Worm (Caenorhabditis elegans): ENCODE results near the gene str-33.

str-33 gene

ce11 chrV:2730784-2731480, 2.6 kb downstream of the str-33 start, which contains the start of gene dod-3 (continued):
- TF ChIP-seq R02D3.7 (tag; optimal IDR thresholded peaks at IDR 0.05) (no peak), nhr-10 (tag; optimal IDR thresholded peaks at IDR 0.05) (peak; percentile 2), hmg-1.1 (GFP tag; IDR thresholded peaks at IDR 0.05) (no peak), ama-1 (optimal IDR thresholded peaks at IDR 0.05) (peak; percentile 74), tra-1 (GFP tag; IDR thresholded peaks at IDR 0.05) (no peak), php-3 (GFP tag; IDR thresholded peaks at IDR 0.05) (peak; percentile 21; the same call in 1 of the 2 replicates)

ce11 chrV:2734360-2734759, 6.0 kb downstream of the str-33 start, which contains the start of gene srg-57:
Gene srg-57 (minus strand): TSS chrV:2734460.
- TF ChIP-seq unc-62 (GFP tag; optimal IDR thresholded peaks at IDR 0.05 in 1 of 2): peak in 1 of 2 experiments; percentile 55
- TF ChIP-seq unc-62 (tag; optimal IDR thresholded peaks at IDR 0.05): no peak
- no peak for TF ChIP-seq Y48G9A.11 (GFP tag; IDR thresholded peaks at IDR 0.05)

DNA sequence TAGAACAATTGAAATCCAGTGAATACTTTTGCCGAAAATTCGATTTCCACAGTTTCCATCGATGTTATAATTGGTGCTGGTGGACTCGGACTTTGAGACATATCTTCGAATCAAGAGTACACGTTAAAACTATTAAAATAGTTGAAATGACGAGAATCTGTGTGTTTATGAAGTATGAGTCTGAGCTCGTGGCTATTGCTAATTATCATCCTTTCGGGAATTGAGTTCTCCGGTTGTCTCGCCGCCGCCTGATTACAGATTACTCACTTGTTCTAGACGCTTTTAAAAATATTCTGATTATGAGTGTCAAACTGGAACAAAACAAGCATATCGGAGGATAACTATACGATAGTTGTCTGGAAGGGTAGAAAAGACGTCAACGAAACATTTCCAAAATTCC, 9.8 kb downstream of the str-33 start, which contains the start of gene srg-56:
Gene srg-56 (minus strand): TSS at position 101 of the 400 bp plus-strand sequence.
- TF ChIP-seq spr-3 (GFP tag; optimal IDR thresholded peaks at IDR 0.05): no peak
- TF ChIP-seq mdt-29 (GFP tag; IDR thresholded peaks at IDR 0.05): no peak
- TF ChIP-seq zip-2 (tag; optimal IDR thresholded peaks at IDR 0.05): no peak
- no peak for TF ChIP-seq ces-1 (GFP tag; optimal IDR thresholded peaks at IDR 0.05)
- no peak for TF ChIP-seq hif-1 (tag; optimal IDR thresholded peaks at IDR 0.05)
- no peak for TF ChIP-seq lir-3 (tag; optimal IDR thresholded peaks at IDR 0.05)
- no peak for TF ChIP-seq D1046.2 (GFP tag; IDR thresholded peaks at IDR 0.05)
- no peak for TF ChIP-seq arid-1 (GFP tag; conservative IDR thresholded peaks at IDR 0.05)
- no peak for TF ChIP-seq fos-1 (tag; optimal IDR thresholded peaks at IDR 0.05)
- TF ChIP-seq lin-15B (tag; optimal IDR thresholded peaks at IDR 0.05): no peak
- no peak for TF ChIP-seq nhr-111 (GFP tag; optimal IDR thresholded peaks at IDR 0.05)
- no peak for TF ChIP-seq cey-2 (tag; optimal IDR thresholded peaks at IDR 0.05; ENCODE audit: borderline replicate concordance, insufficient read depth)
- no peak for TF ChIP-seq dmd-9 (GFP tag; IDR thresholded peaks at IDR 0.05)
- no peak for TF ChIP-seq attf-4 (tag; optimal IDR thresholded peaks at IDR 0.05)
- TF ChIP-seq lim-7 (GFP tag; IDR thresholded peaks at IDR 0.05): no peak

DNA sequence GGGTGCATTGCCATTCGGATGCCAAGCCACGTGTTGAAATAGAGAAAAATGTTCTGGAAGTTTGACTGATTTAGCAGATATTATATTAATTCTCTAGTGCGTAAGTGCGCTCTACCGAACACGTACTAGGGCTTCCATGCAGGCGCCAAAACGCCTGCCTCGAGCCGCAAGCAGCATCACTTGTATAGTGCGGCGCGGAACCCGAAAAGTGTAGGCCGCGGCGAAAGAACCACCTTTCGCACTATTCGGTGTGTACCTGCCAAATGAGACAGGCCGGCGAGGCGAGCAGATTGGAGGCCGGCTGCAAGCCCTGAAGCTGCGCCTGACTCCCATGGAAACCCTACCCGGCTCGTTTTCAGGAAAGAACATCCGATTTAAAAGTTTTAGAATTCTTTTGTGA, 11.3 kb downstream of the str-33 start:
- TF ChIP-seq ceh-62 (tag; optimal IDR thresholded peaks at IDR 0.05) (no peak), Y48G9A.11 (GFP tag; IDR thresholded peaks at IDR 0.05) (0 out of 2 replicates have a peak, but pooled peaks have one; percentile 23), lim-7 (GFP tag; IDR thresholded peaks at IDR 0.05) (0 out of 2 replicates have a peak, but pooled peaks have one; percentile 18), mes-2 (tag; optimal IDR thresholded peaks at IDR 0.05; ENCODE audit: poor library complexity, severe bottlenecking) (no peak), aha-1 (tag) (peak; percentile 42), set-16 (GFP tag; IDR thresholded peaks at IDR 0.05) (peak; percentile 84)

DNA sequence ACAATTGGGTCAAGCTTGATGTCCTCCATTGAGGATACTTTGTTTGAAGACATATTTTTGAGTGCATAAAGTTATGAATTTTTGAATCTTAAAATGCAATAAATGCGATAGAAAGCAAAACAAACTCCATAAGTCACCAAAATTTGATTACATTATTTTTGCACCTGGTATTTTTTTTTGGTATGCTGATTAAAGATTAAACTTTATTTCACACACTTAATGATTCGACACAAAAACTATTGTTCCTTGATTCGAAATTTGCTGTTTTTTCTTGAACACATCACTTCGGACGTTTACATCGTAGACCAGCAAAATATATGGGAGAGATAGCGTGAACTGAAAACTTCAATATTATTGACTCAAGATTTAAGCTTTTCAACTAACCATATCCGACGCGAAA, 11.9 kb downstream of the str-33 start, which contains the start of gene srg-61:
Gene srg-61 (minus strand): TSS at position 101 of the 400 bp plus-strand sequence.
- TF ChIP-seq T20F7.1 (GFP tag; optimal IDR thresholded peaks at IDR 0.05): no peak
- no peak for TF ChIP-seq Y75B8A.6 (GFP tag; IDR thresholded peaks at IDR 0.05)

DNA sequence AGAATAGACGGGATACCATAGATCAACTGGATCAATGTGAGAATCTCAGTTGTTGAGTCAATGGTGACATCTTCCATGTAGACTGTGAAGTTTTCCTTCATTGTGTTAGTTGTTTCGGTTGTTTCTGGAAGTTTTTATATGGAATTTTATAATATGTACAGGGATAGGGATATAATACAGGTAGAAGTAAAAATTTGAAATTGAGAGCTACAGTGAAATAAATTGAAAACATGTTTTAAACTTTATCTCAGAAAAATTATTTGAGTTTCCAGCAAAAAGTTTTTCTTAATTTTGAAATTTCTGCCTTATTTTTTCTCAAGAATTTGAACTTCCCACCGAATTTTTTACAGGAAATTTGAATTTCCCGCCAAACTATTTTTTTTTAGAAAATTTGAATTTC, 14.0 kb downstream of the str-33 start, which contains the start of gene srg-62:
Gene srg-62 (minus strand): TSS at position 101 of the 400 bp plus-strand sequence.
- TF ChIP-seq T20F7.1 (GFP tag; optimal IDR thresholded peaks at IDR 0.05) (no peak), nhr-10 (tag; optimal IDR thresholded peaks at IDR 0.05) (no peak)

Measured in whole organism, L4 larva.